Fruit fly (Drosophila melanogaster): ENCODE results near the gene CG13375.
A peak's percentile ranks its signal among the peaks of the same experiment; 100 is the strongest.

Gene CG13375

dm6 chrX:307384-307783 is 12.6 kb upstream of the CG13375 start, which contains the start of gene CG12470:
Gene CG12470, plus strand, starts transcription at chrX:307684.
- TF ChIP-seq CG12219 (GFP tag; optimal IDR thresholded peaks at IDR 0.05) (no peak), bowl (GFP tag; IDR thresholded peaks at IDR 0.05) (no peak), scrt (GFP tag; optimal IDR thresholded peaks at IDR 0.05) (no peak), dpn (GFP tag; optimal IDR thresholded peaks at IDR 0.05) (no peak), croc (GFP tag; conservative IDR thresholded peaks at IDR 0.05) (no peak), CoRest (tag; optimal IDR thresholded peaks at IDR 0.05) (no peak), sima (GFP tag; optimal IDR thresholded peaks at IDR 0.05) (no peak), gcm (GFP tag; optimal IDR thresholded peaks at IDR 0.05) (no peak), CG4820 (GFP tag; optimal IDR thresholded peaks at IDR 0.05) (no peak), H2.0 (GFP tag; IDR thresholded peaks at IDR 0.05) (no peak), ranshi (GFP tag; IDR thresholded peaks at IDR 0.05) (no peak), CG10979 (tag; optimal IDR thresholded peaks at IDR 0.05) (no peak), dan (GFP tag; IDR thresholded peaks at IDR 0.05) (no peak), BEAF-32 (GFP tag; optimal IDR thresholded peaks at IDR 0.05) (no peak), CG8290 (GFP tag; optimal IDR thresholded peaks at IDR 0.05) (no peak), CG8290 (tag; optimal IDR thresholded peaks at IDR 0.05) (no peak), nau (GFP tag; optimal IDR thresholded peaks at IDR 0.05) (no peak), CG11695 (GFP tag; IDR thresholded peaks at IDR 0.05) (no peak), CG11247 (GFP tag; IDR thresholded peaks at IDR 0.05) (no peak), CG15514 (GFP tag; optimal IDR thresholded peaks at IDR 0.05) (no peak), Dp (GFP tag; optimal IDR thresholded peaks at IDR 0.05) (no peak)

dm6 chrX:293254-293653 is 1.5 kb downstream of the CG13375 start:
- TF ChIP-seq tio (GFP tag; optimal IDR thresholded peaks at IDR 0.05) (peak; percentile 5), jing (GFP tag; optimal IDR thresholded peaks at IDR 0.05) (no peak), CG11504 (tag; optimal IDR thresholded peaks at IDR 0.05) (peak; percentile 15), crp (GFP tag; optimal IDR thresholded peaks at IDR 0.05) (no peak), CG10462 (GFP tag; optimal IDR thresholded peaks at IDR 0.05) (no peak), CG32532 (GFP tag; IDR thresholded peaks at IDR 0.05) (no peak), Med (GFP tag) (peak; percentile 27), CG18262 (tag; optimal IDR thresholded peaks at IDR 0.05) (peak; percentile 20), sens (GFP tag) (peak; percentile 69), gem (tag; optimal IDR thresholded peaks at IDR 0.05) (peak; percentile 40), Sox100B (GFP tag; optimal IDR thresholded peaks at IDR 0.05) (no peak), Sox102F (GFP tag; optimal IDR thresholded peaks at IDR 0.05) (no peak)

dm6 chrX:279097-279727 is 15.6 kb downstream of the CG13375 start, which contains the start of the genes CG3777 and ewg:
Gene CG3777, plus strand, starts transcription at chrX:279703.
Gene ewg, minus strand, starts transcription at chrX:279718.
- TF ChIP-seq slp2 (GFP tag; optimal IDR thresholded peaks at IDR 0.05): no peak
- no peak for TF ChIP-seq CG16815 (GFP tag; optimal IDR thresholded peaks at IDR 0.05)
- TF ChIP-seq ab (GFP tag; optimal IDR thresholded peaks at IDR 0.05): no peak
- TF ChIP-seq CG16863 (GFP tag; optimal IDR thresholded peaks at IDR 0.05): no peak
- no peak for TF ChIP-seq Nf-YB (GFP tag; optimal IDR thresholded peaks at IDR 0.05)
- TF ChIP-seq chn (GFP tag; optimal IDR thresholded peaks at IDR 0.05): no peak
- TF ChIP-seq CG6791 (GFP tag; IDR thresholded peaks at IDR 0.05; ENCODE audit: partially characterized antibody): peak; percentile 99
- peak; percentile 22 for TF ChIP-seq CoRest (tag; optimal IDR thresholded peaks at IDR 0.05)
- TF ChIP-seq btn (GFP tag; optimal IDR thresholded peaks at IDR 0.05): no peak
- no peak for TF ChIP-seq ATbp (GFP tag; optimal IDR thresholded peaks at IDR 0.05)
- no peak for TF ChIP-seq CG9876 (GFP tag; optimal IDR thresholded peaks at IDR 0.05)
- no peak for TF ChIP-seq luna (GFP tag; optimal IDR thresholded peaks at IDR 0.05)
- TF ChIP-seq HmgD (GFP tag; optimal IDR thresholded peaks at IDR 0.05): peak; percentile 53
- TF ChIP-seq CG9609 (GFP tag; optimal IDR thresholded peaks at IDR 0.05): no peak
- no peak for TF ChIP-seq mam (GFP tag; optimal IDR thresholded peaks at IDR 0.05)
- TF ChIP-seq Xbp1 (GFP tag; optimal IDR thresholded peaks at IDR 0.05): peak; percentile 54
- TF ChIP-seq CG15601 (tag; optimal IDR thresholded peaks at IDR 0.05): no peak
- peak; percentile 93 for TF ChIP-seq tna (GFP tag; IDR thresholded peaks at IDR 0.05; ENCODE audit: partially characterized antibody)
